Worm (Caenorhabditis elegans): ENCODE data around the gene srw-120.

The srw-120 gene

ce11 chrV:3014185-3014584 lies 18.2 kb upstream of the srw-120 start, which contains the start of gene K12D9.1:
Gene K12D9.1, plus strand, starts transcription at chrV:3014485.
- TF ChIP-seq swsn-7 (tag; optimal IDR thresholded peaks at IDR 0.05), result no peak
- no peak for TF ChIP-seq lin-13 (GFP tag; optimal IDR thresholded peaks at IDR 0.05)
- no peak for TF ChIP-seq efl-1 (optimal IDR thresholded peaks at IDR 0.05)
- peak in 1 of 2 experiments; percentile 18 for TF ChIP-seq efl-1 (GFP tag; optimal IDR thresholded peaks at IDR 0.05 in 1 of 2)

DNA sequence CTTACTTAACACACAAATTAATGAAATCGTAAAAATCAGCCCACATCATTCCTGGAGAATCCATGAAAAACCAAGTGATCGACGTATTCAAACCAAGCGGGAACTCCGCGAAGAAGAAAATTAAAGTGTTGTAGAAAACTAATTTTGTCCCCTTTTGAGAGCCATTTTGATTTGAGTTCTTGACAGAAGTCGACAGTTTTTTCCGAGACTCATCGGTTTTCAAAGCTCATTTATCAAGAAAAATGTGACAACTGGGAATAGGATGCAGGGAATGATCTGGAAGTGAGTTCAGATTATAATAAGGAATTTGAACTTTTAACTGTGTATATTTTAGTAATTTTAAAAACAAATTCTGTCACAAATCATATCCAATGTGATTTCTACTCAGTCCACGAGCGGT lies 15.4 kb upstream of the srw-120 start, which contains the start of gene srw-135:
Gene srw-135, minus strand, starts transcription at position 101 of the 400 bp plus-strand sequence.
- TF ChIP-seq pag-3 (tag; optimal IDR thresholded peaks at IDR 0.05; ENCODE audit: borderline replicate concordance, insufficient read depth), result no peak
- TF ChIP-seq jun-1 (tag; optimal IDR thresholded peaks at IDR 0.05), result no peak
- no peak for TF ChIP-seq hlh-4 (tag; optimal IDR thresholded peaks at IDR 0.05)
- TF ChIP-seq aha-1 (tag; optimal IDR thresholded peaks at IDR 0.05), result no peak
- TF ChIP-seq F16B12.6 (tag; optimal IDR thresholded peaks at IDR 0.05), result no peak
- TF ChIP-seq Y116A8C.19 (tag; optimal IDR thresholded peaks at IDR 0.05; ENCODE audit: borderline replicate concordance), result no peak
- TF ChIP-seq nhr-237 (tag; optimal IDR thresholded peaks at IDR 0.05), result no peak
- no peak for TF ChIP-seq mef-2 (tag; optimal IDR thresholded peaks at IDR 0.05)
- no peak for TF ChIP-seq unc-86 (tag; optimal IDR thresholded peaks at IDR 0.05)
- TF ChIP-seq nhr-12 (tag; optimal IDR thresholded peaks at IDR 0.05), result no peak
- no peak for TF ChIP-seq alr-1 (tag; optimal IDR thresholded peaks at IDR 0.05; ENCODE audit: borderline replicate concordance)
- no peak for TF ChIP-seq mep-1 (tag; optimal IDR thresholded peaks at IDR 0.05)
- TF ChIP-seq ama-1 (optimal IDR thresholded peaks at IDR 0.05), result no peak
- TF ChIP-seq unc-98 (GFP tag; IDR thresholded peaks at IDR 0.05), result no peak
- TF ChIP-seq nhr-85 (tag), result no peak
- no peak for TF ChIP-seq nhr-76 (tag; optimal IDR thresholded peaks at IDR 0.05)
- no peak for TF ChIP-seq lsy-2 (tag; optimal IDR thresholded peaks at IDR 0.05)

ce11 chrV:3010468-3010867 lies 14.5 kb upstream of the srw-120 start, which contains the start of gene srw-136:
Gene srw-136, minus strand, starts transcription at chrV:3010568.
- no peak for TF ChIP-seq unc-86 (tag; optimal IDR thresholded peaks at IDR 0.05)
- no peak for TF ChIP-seq lsy-2 (tag; optimal IDR thresholded peaks at IDR 0.05)
- no peak for TF ChIP-seq nhr-237 (tag; optimal IDR thresholded peaks at IDR 0.05)
- no peak for TF ChIP-seq elt-3 (tag; optimal IDR thresholded peaks at IDR 0.05)
- no peak for TF ChIP-seq isw-1 (GFP tag; IDR thresholded peaks at IDR 0.05)
- TF ChIP-seq nhr-84 (tag; optimal IDR thresholded peaks at IDR 0.05), result no peak
- TF ChIP-seq ceh-8 (GFP tag; optimal IDR thresholded peaks at IDR 0.05), result no peak
- TF ChIP-seq lin-15B (tag; optimal IDR thresholded peaks at IDR 0.05), result no peak
- TF ChIP-seq C04F5.9 (tag; optimal IDR thresholded peaks at IDR 0.05), result no peak
- TF ChIP-seq C16A3.4 (tag; optimal IDR thresholded peaks at IDR 0.05), result no peak
- no peak for TF ChIP-seq nhr-90 (tag; optimal IDR thresholded peaks at IDR 0.05; ENCODE audit: poor library complexity)
- no peak for TF ChIP-seq nhr-85 (tag)
- TF ChIP-seq lir-3 (tag; optimal IDR thresholded peaks at IDR 0.05; ENCODE audit: poor library complexity), result no peak
- TF ChIP-seq mef-2 (tag; optimal IDR thresholded peaks at IDR 0.05), result no peak
- TF ChIP-seq ceh-82 (tag; optimal IDR thresholded peaks at IDR 0.05), result no peak
- no peak for TF ChIP-seq irx-1 (tag; optimal IDR thresholded peaks at IDR 0.05)
- TF ChIP-seq ztf-11 (tag; optimal IDR thresholded peaks at IDR 0.05), result no peak
- TF ChIP-seq ztf-4 (tag; optimal IDR thresholded peaks at IDR 0.05), result no peak
- no peak for TF ChIP-seq dpl-1 (GFP tag; optimal IDR thresholded peaks at IDR 0.05)
- no peak for TF ChIP-seq nhr-77 (tag; optimal IDR thresholded peaks at IDR 0.05)

ce11 chrV:3005964-3006363 lies 10.0 kb upstream of the srw-120 start, which contains the start of gene srw-112:
Gene srw-112, minus strand, starts transcription at chrV:3006064.
- TF ChIP-seq fkh-8 (tag; optimal IDR thresholded peaks at IDR 0.05) (peak; percentile 0), rnt-1 (tag; optimal IDR thresholded peaks at IDR 0.05) (no peak)

Data from whole organism, L1 larva.